Worm (Caenorhabditis elegans): ENCODE data around the gene Y32G9A.2.

Gene Y32G9A.2

DNA sequence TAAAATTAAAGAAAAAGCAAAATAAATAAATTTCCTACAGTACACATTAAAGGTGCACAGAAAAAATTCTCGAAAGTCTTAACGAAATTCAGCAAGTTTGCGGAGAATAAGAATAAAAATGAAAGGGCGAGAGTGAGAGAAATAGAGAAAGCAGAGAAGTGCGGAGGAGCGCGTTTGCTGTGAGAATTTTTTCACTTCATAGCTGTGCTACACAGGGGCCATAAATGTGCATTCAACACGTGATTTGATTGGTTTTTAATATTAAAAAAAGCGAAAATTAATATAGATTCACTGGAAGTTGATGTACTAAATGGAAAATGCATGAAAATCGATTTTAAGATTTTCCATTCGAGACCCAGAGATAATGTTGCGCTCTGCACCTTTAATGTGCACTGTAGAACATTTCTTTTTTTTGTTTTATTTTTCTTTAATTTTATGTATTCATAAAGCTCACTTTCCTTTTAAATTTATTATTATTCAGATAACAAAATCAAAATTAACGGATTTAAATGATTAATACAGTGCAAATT lies at the start of gene Y32G9A.2 (continued):
- TF ChIP-seq ZK185.1 (tag; optimal IDR thresholded peaks at IDR 0.05; ENCODE audit: poor library complexity, severe bottlenecking) (no peak), hrde-1 (tag; optimal IDR thresholded peaks at IDR 0.05; ENCODE audit: borderline replicate concordance) (no peak), D2030.7 (GFP tag; IDR thresholded peaks at IDR 0.05) (peak; percentile 26; the same call in 1 of the 2 replicates), zim-3 (tag; optimal IDR thresholded peaks at IDR 0.05) (no peak), efl-1 (GFP tag; optimal IDR thresholded peaks at IDR 0.05) (peak; percentile 32), dpl-1 (GFP tag; optimal IDR thresholded peaks at IDR 0.05) (no peak), ccch-3 (GFP tag; optimal IDR thresholded peaks at IDR 0.05) (no peak), F33H1.4 (GFP tag; IDR thresholded peaks at IDR 0.05) (peak; percentile 76), mcd-1 (GFP tag; IDR thresholded peaks at IDR 0.05) (peak; percentile 94), Y53G8AR.9 (GFP tag; conservative IDR thresholded peaks at IDR 0.05) (no peak), B0261.1 (tag; optimal IDR thresholded peaks at IDR 0.05) (no peak), pbrm-1 (GFP tag; IDR thresholded peaks at IDR 0.05) (no peak), nhr-90 (tag; optimal IDR thresholded peaks at IDR 0.05) (no peak), ztf-3 (GFP tag; optimal IDR thresholded peaks at IDR 0.05) (no peak), ztf-26 (tag; optimal IDR thresholded peaks at IDR 0.05) (no peak), lin-26 (GFP tag; IDR thresholded peaks at IDR 0.05) (no peak), ceh-100 (GFP tag; IDR thresholded peaks at IDR 0.05) (no peak), nfyb-1 (GFP tag; IDR thresholded peaks at IDR 0.05) (no peak), ztf-18 (tag; optimal IDR thresholded peaks at IDR 0.05) (peak; percentile 23), cebp-1 (GFP tag; IDR thresholded peaks at IDR 0.05) (no peak), cebp-1 (tag; optimal IDR thresholded peaks at IDR 0.05) (no peak), snpc-3.4 (tag; optimal IDR thresholded peaks at IDR 0.05) (no peak), pha-4 (tag; optimal IDR thresholded peaks at IDR 0.05) (no peak), lin-40 (tag; optimal IDR thresholded peaks at IDR 0.05) (no peak), T26A5.8 (tag; optimal IDR thresholded peaks at IDR 0.05) (no peak), rpc-1 (optimal IDR thresholded peaks at IDR 0.05) (no peak), rpc-1 (tag; optimal IDR thresholded peaks at IDR 0.05) (no peak), aptf-3 (GFP tag; IDR thresholded peaks at IDR 0.05) (no peak), chd-7 (tag; optimal IDR thresholded peaks at IDR 0.05) (no peak), Y79H2A.3 (GFP tag; conservative IDR thresholded peaks at IDR 0.05) (no peak), mes-4 (tag; optimal IDR thresholded peaks at IDR 0.05) (no peak), ets-4 (GFP tag; optimal IDR thresholded peaks at IDR 0.05) (no peak), madf-8 (GFP tag; conservative IDR thresholded peaks at IDR 0.05) (no peak; the same call in 1 of the 2 replicates), madf-6 (GFP tag; IDR thresholded peaks at IDR 0.05) (peak; percentile 70), F49E8.2 (tag; optimal IDR thresholded peaks at IDR 0.05; ENCODE audit: insufficient read depth) (no peak), fkh-3 (tag; optimal IDR thresholded peaks at IDR 0.05) (no peak), lsy-27 (tag; optimal IDR thresholded peaks at IDR 0.05; ENCODE audit: borderline replicate concordance, insufficient read depth) (no peak), C06A6.2 (GFP tag; conservative IDR thresholded peaks at IDR 0.05) (no peak), sdz-38 (tag; optimal IDR thresholded peaks at IDR 0.05) (no peak), ceh-58 (GFP tag; IDR thresholded peaks at IDR 0.05) (no peak), xnd-1 (tag; optimal IDR thresholded peaks at IDR 0.05) (peak; percentile 66)

Data from whole organism, young adult.